Worm (Caenorhabditis elegans) whole organism, L3 larva: ENCODE results near the gene B0280.7.

Experiments
- ceh-82 ChIP-seq: fragments of 150-350 bp; optimal IDR thresholded peaks from 2 replicates; lab custom pipeline; 2014; ENCODE audit warnings: missing biosample characterization, missing genetic modification characterization
- fos-1 ChIP-seq: fragments of 150-350 bp; optimal IDR thresholded peaks from 2 replicates; lab custom pipeline; 2014; ENCODE audit warnings: missing biosample characterization, missing genetic modification characterization

DNA sequence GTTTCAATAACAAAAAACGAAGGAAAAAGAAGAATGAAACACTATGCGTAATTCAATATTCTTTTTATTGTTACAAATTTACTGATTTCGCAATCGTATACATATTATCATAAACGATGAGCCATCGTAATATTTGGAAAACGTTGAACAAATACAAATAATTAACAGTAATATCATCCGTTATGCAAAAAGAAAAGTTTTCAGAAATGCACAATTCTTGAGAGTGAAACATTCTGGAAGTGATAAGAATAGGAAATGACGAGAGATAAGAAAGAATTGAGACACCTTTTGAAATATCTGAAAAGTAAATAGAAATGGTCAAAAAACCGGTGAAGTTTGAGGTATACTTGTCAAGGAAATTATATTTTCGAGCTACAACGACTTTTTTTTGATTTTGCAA, 30.2 kb downstream of the B0280.7 start:
- TF ChIP-seq ceh-82 (tag; lab: Kevin White, UChicago): no peak
- no peak for TF ChIP-seq fos-1
